Worm (Caenorhabditis elegans) whole organism, mixed stage, embryonic: ENCODE data around the gene D2096.13.

Experiments used
- blmp-1 ChIP-seq: fragments of 150-350 bp; optimal IDR thresholded peaks from 2 replicates; lab custom pipeline; 2014; ENCODE audit warnings: missing biosample characterization, missing genetic modification characterization
- unc-120 ChIP-seq: sonication (generic microtip); optimal IDR thresholded peaks from 2 replicates; lab custom pipeline; 2017; ENCODE audit warnings: missing genetic modification characterization, missing compliant biosample characterization; ENCODE audit not compliant: poor library complexity, severe bottlenecking

- TF ChIP-seq unc-120 = no peak
- no peak for TF ChIP-seq blmp-1 (tag; lab: Kevin White, UChicago)
Observed at ce11 chrIV:8377501-8377900, 19.1 kb upstream of the D2096.13 start, which contains the start of gene D2096.7.
